Worm (Caenorhabditis elegans) whole organism, L2 larva: ENCODE measurements around the gene nlp-41.

ENCODE experiments used
- F13H6.1 ChIP-seq: sonication (generic microtip); optimal IDR thresholded peaks from 2 replicates; lab custom pipeline; 2016; ENCODE audit warnings: missing genetic modification characterization, missing compliant biosample characterization
- alr-1 ChIP-seq: fragments of 150-350 bp; optimal IDR thresholded peaks from 2 replicates; lab custom pipeline; 2014; ENCODE audit warnings: missing biosample characterization, missing genetic modification characterization
- ama-1 ChIP-seq: fragments of 150-350 bp; optimal IDR thresholded peaks from 2 replicates; lab custom pipeline; 2018; ENCODE audit warnings: inconsistent platforms
- blmp-1 ChIP-seq: sonication (generic microtip); optimal IDR thresholded peaks from 2 replicates; lab custom pipeline; 2017; ENCODE audit warnings: missing genetic modification characterization, mild to moderate bottlenecking, missing compliant biosample characterization, antibody characterized with exemption, moderate library complexity; ENCODE audit not compliant: insufficient read depth
- ceh-82 ChIP-seq: fragments of 150-350 bp; optimal IDR thresholded peaks from 2 replicates; lab custom pipeline; 2014; ENCODE audit warnings: missing biosample characterization, missing genetic modification characterization
- egl-27 ChIP-seq: sonication (generic microtip); optimal IDR thresholded peaks from 3 replicates; lab custom pipeline; 2017; ENCODE audit warnings: missing biosample characterization, missing genetic modification reagents, missing genetic modification characterization
- fos-1 ChIP-seq: fragments of 150-350 bp; optimal IDR thresholded peaks from 2 replicates; lab custom pipeline; 2014; ENCODE audit warnings: missing biosample characterization, missing genetic modification characterization
- lin-11 ChIP-seq: fragments of 150-350 bp; sonication (generic microtip); optimal IDR thresholded peaks from 2 replicates; lab custom pipeline; 2014; ENCODE audit warnings: missing biosample characterization, missing genetic modification characterization, inconsistent platforms, mixed read lengths
- mdl-1 ChIP-seq, 2 experiments: fragments of 150-350 bp in 1 of 2; sonication (generic microtip) in 1 of 2; optimal IDR thresholded peaks; 2 replicates each; lab custom pipeline; 2017; ENCODE audit warnings: missing biosample characterization in 2 of 2, missing genetic modification characterization in 2 of 2
- nhr-10 ChIP-seq: sonication (generic microtip); optimal IDR thresholded peaks from 2 replicates; lab custom pipeline; 2017; ENCODE audit warnings: missing biosample characterization, missing genetic modification characterization
- nhr-6 ChIP-seq: fragments of 150-350 bp; optimal IDR thresholded peaks from 2 replicates; lab custom pipeline; 2014; ENCODE audit warnings: missing biosample characterization, missing genetic modification characterization

- no peak for TF ChIP-seq lin-11
- no peak for TF ChIP-seq alr-1 (tag; lab: Kevin White, UChicago)
- no peak for TF ChIP-seq blmp-1 (tag; lab: Kevin White, UChicago)
- TF ChIP-seq egl-27 (tag; lab: Kevin White, UChicago), result no peak
- no peak for TF ChIP-seq nhr-10 (tag; lab: Kevin White, UChicago)
- no peak for TF ChIP-seq ceh-82 (tag; lab: Kevin White, UChicago)
- TF ChIP-seq nhr-6 (tag; lab: Kevin White, UChicago), result no peak
- no peak for TF ChIP-seq ama-1 (lab: Kevin White, UChicago)
- TF ChIP-seq F13H6.1, result no peak
- TF ChIP-seq mdl-1 (tag; optimal IDR thresholded peaks at IDR 0.05; lab: Kevin White, UChicago), result no peak
- TF ChIP-seq fos-1, result no peak
Observed at ce11 chrII:14537728-14538127, 13.0 kb upstream of the nlp-41 start, which contains the start of the genes clec-147 and C04H5.7.
